Worm (Caenorhabditis elegans) whole organism, L2 larva: ENCODE data around the gene sly-1.

Experiments
- C34F6.9 ChIP-seq: fragments of 150-350 bp; optimal IDR thresholded peaks from 2 replicates; lab custom pipeline; 2014; ENCODE audit warnings: missing biosample characterization, missing genetic modification characterization
- blmp-1 ChIP-seq: sonication (generic microtip); optimal IDR thresholded peaks from 2 replicates; lab custom pipeline; 2017; ENCODE audit warnings: missing genetic modification characterization, mild to moderate bottlenecking, missing compliant biosample characterization, antibody characterized with exemption, moderate library complexity; ENCODE audit not compliant: insufficient read depth
- crh-2 ChIP-seq: sonication (generic microtip); optimal IDR thresholded peaks from 2 replicates; lab custom pipeline; 2017; ENCODE audit warnings: missing biosample characterization, missing genetic modification characterization
- lin-39 ChIP-seq: fragments of 150-350 bp; optimal IDR thresholded peaks from 2 replicates; lab custom pipeline; 2014; ENCODE audit warnings: missing biosample characterization, missing genetic modification reagents, missing genetic modification characterization
- mdl-1 ChIP-seq, 2 experiments: fragments of 150-350 bp in 1 of 2; sonication (generic microtip) in 1 of 2; optimal IDR thresholded peaks; 2 replicates each; lab custom pipeline; 2017; ENCODE audit warnings: missing biosample characterization in 2 of 2, missing genetic modification characterization in 2 of 2
- unc-39 ChIP-seq: fragments of 150-350 bp; optimal IDR thresholded peaks from 2 replicates; lab custom pipeline; 2014; ENCODE audit warnings: missing biosample characterization, missing genetic modification characterization
- ztf-11 ChIP-seq: sonication (generic microtip); optimal IDR thresholded peaks from 2 replicates; lab custom pipeline; 2017; ENCODE audit warnings: missing biosample characterization, missing genetic modification characterization
- ztf-4 ChIP-seq: fragments of 150-350 bp; optimal IDR thresholded peaks from 2 replicates; lab custom pipeline; 2014; ENCODE audit warnings: missing biosample characterization, missing genetic modification characterization

DNA sequence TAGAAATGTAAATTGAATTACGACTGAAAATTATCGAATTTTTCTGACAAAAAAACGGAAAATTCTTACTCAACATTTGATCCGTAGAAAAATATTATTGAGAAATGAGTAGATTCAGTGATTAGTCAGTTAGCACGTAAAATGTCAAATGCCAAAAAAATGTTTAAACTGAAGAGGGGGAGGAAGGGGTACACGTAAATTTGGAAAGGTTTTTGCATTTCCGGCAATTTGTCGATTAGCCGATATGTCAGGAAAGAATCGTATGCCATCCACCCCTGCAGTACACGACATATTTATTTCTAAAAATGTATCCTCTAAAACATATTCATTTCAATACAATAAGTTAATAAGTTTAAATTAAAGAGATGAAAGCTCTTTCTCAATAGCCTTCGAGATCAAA is 51.1 kb downstream of the sly-1 start, which contains the start of gene T21C12.4:
- no peak for TF ChIP-seq crh-2 (tag; lab: Kevin White, UChicago)
- TF ChIP-seq lin-39 (tag; lab: Kevin White, UChicago) = no peak
- no peak for TF ChIP-seq blmp-1 (tag; lab: Kevin White, UChicago)
- no peak for TF ChIP-seq C34F6.9 (tag; lab: Kevin White, UChicago)
- TF ChIP-seq ztf-11 (tag; lab: Kevin White, UChicago) = no peak
- TF ChIP-seq unc-39 (tag; lab: Kevin White, UChicago) = no peak
- no peak for TF ChIP-seq ztf-4 (tag; lab: Kevin White, UChicago)
- TF ChIP-seq mdl-1 (tag; optimal IDR thresholded peaks at IDR 0.05; lab: Kevin White, UChicago) = no peak
